Fruit fly (Drosophila melanogaster): Measurements from ENCODE around the gene CG15431.
A peak's percentile ranks its signal among the peaks of the same experiment; 100 is the strongest.

Gene CG15431

DNA sequence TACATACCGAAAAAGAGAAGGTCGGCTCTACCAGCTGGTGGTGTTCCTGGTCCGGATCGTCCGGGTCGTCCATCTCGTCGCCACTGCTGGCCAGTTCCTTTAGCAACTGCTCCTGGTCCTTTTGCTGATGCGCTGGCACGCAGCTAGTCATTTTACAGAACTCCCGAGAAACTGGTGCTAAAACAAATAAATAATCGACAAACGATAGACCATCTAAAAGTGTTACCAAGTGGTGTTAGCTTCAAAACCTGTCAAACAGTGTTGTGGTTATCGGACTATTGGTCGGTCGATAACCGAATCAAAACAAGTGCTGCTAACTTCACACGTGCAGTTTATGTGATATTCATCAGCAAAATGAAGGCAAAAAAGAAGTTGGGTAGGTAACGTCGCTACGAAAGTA, 3.4 kb upstream of the CG15431 start, which contains the start of the genes morgue and Elp3:
Gene morgue (minus strand): TSS at position 224 of the 400 bp plus-strand sequence.
Gene Elp3 (plus strand): TSS at position 276 of the 400 bp plus-strand sequence.
- TF ChIP-seq D1 (tag; optimal IDR thresholded peaks at IDR 0.05) (no peak), CG10348 (GFP tag; IDR thresholded peaks at IDR 0.05) (no peak), CG14655 (GFP tag; optimal IDR thresholded peaks at IDR 0.05) (no peak), CG8159 (tag; optimal IDR thresholded peaks at IDR 0.05) (no peak), Ets98B (GFP tag; IDR thresholded peaks at IDR 0.05) (no peak), rn (GFP tag; IDR thresholded peaks at IDR 0.05) (no peak)

dm6 chr2L:4442010-4442587, 1.0 kb upstream of the CG15431 start, which contains the start of the genes Sfp24F and CG15432:
Sfp24F (minus strand) TSS chr2L:4442060.
CG15432 (plus strand) TSS chr2L:4442320.
- TF ChIP-seq Ets98B (GFP tag; IDR thresholded peaks at IDR 0.05) (no peak), Pif1A (GFP tag; optimal IDR thresholded peaks at IDR 0.05) (no peak), gl (tag; optimal IDR thresholded peaks at IDR 0.05) (no peak), CG17806 (tag; optimal IDR thresholded peaks at IDR 0.05) (no peak), CG13204 (GFP tag; optimal IDR thresholded peaks at IDR 0.05) (no peak), CG12605 (GFP tag; IDR thresholded peaks at IDR 0.05) (no peak), CG34367 (tag; optimal IDR thresholded peaks at IDR 0.05) (no peak), CG8159 (tag; optimal IDR thresholded peaks at IDR 0.05) (no peak), D1 (tag; optimal IDR thresholded peaks at IDR 0.05) (no peak), Snoo (tag; optimal IDR thresholded peaks at IDR 0.05) (no peak), EcR (GFP tag; optimal IDR thresholded peaks at IDR 0.05) (no peak), CG8301 (tag; optimal IDR thresholded peaks at IDR 0.05) (no peak), Pif1B (GFP tag; optimal IDR thresholded peaks at IDR 0.05) (no peak), CG15710 (tag; optimal IDR thresholded peaks at IDR 0.05) (no peak), CG10348 (GFP tag; IDR thresholded peaks at IDR 0.05) (no peak)

DNA sequence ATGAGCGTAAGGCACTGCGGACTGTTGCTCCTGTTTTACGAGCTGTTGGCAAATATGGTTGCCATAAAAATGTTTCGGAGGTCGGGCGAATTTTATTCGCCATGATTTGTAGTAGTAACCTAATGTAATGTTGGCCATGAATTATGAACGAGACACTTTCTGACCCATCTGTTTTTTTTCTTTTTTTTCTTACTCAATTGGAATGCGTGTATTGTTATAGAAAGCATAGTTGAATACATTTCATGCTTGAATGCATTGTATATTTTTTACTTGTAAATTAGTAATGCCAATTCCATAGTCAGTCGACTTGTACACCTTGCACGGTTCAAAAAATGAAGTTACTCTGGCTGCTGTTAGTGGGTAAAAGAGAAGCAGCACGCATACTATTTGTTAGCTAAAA, 3.6 kb downstream of the CG15431 start, which contains the start of gene CG43056:
Gene CG43056 (plus strand): TSS at position 301 of the 400 bp plus-strand sequence.
- TF ChIP-seq D1 (tag; optimal IDR thresholded peaks at IDR 0.05) (no peak), CG4496 (GFP tag; IDR thresholded peaks at IDR 0.05) (no peak), CG9948 (tag; optimal IDR thresholded peaks at IDR 0.05) (no peak), EcR (GFP tag; optimal IDR thresholded peaks at IDR 0.05) (no peak), CG34367 (tag; optimal IDR thresholded peaks at IDR 0.05) (no peak), CG8159 (tag; optimal IDR thresholded peaks at IDR 0.05) (no peak), fd96Ca (GFP tag; IDR thresholded peaks at IDR 0.05) (no peak), CG8301 (tag; optimal IDR thresholded peaks at IDR 0.05) (no peak), CG14655 (GFP tag; optimal IDR thresholded peaks at IDR 0.05) (no peak), CG10348 (GFP tag; IDR thresholded peaks at IDR 0.05) (no peak), CG15710 (tag; optimal IDR thresholded peaks at IDR 0.05) (no peak), Pif1B (GFP tag; optimal IDR thresholded peaks at IDR 0.05) (no peak), CG32121 (GFP tag; IDR thresholded peaks at IDR 0.05) (no peak), Snoo (tag; optimal IDR thresholded peaks at IDR 0.05) (no peak), rn (GFP tag; IDR thresholded peaks at IDR 0.05) (no peak), CG12605 (GFP tag; IDR thresholded peaks at IDR 0.05) (no peak), CG17806 (tag; optimal IDR thresholded peaks at IDR 0.05) (no peak), CG13204 (GFP tag; optimal IDR thresholded peaks at IDR 0.05) (no peak)

DNA sequence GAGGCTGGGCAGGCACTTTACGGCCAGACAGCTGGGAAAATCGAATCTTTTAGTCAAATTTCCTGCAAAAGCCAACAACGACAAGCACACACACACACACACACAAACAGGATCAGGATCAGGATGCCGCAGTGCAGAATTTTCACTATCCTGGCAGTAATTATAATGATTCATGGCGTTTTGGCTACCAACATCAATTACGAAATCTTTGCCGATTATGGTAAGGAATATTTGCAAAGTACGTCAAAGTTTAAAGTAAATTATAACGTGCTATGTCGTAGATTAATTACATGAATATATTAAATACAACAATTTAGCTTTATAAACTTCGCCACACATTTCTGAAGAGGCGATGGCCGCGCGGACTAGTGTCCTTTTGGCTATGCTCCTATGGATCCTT, 7.5 kb downstream of the CG15431 start, which contains the start of the genes CG34177 and CG34178:
Gene CG34177 (plus strand): TSS at position 301 of the 400 bp plus-strand sequence.
Gene CG34178 (plus strand): TSS at position 301 of the 400 bp plus-strand sequence.
- TF ChIP-seq CG32121 (GFP tag; IDR thresholded peaks at IDR 0.05), result no peak
- TF ChIP-seq CG15710 (tag; optimal IDR thresholded peaks at IDR 0.05), result no peak
- TF ChIP-seq CG9948 (tag; optimal IDR thresholded peaks at IDR 0.05), result no peak
- TF ChIP-seq CG34367 (tag; optimal IDR thresholded peaks at IDR 0.05), result no peak
- TF ChIP-seq fd96Ca (GFP tag; IDR thresholded peaks at IDR 0.05), result no peak
- no peak for TF ChIP-seq CG8301 (tag; optimal IDR thresholded peaks at IDR 0.05)
- no peak for TF ChIP-seq D1 (tag; optimal IDR thresholded peaks at IDR 0.05)
- no peak for TF ChIP-seq CG14655 (GFP tag; optimal IDR thresholded peaks at IDR 0.05)
- no peak for TF ChIP-seq CG8159 (tag; optimal IDR thresholded peaks at IDR 0.05)
- no peak for TF ChIP-seq rn (GFP tag; IDR thresholded peaks at IDR 0.05)
- TF ChIP-seq CG13204 (GFP tag; optimal IDR thresholded peaks at IDR 0.05), result no peak
- TF ChIP-seq gl (tag; optimal IDR thresholded peaks at IDR 0.05), result no peak
- TF ChIP-seq CG17806 (tag; optimal IDR thresholded peaks at IDR 0.05), result no peak

- TF ChIP-seq gl (tag; optimal IDR thresholded peaks at IDR 0.05) (no peak), CG34367 (tag; optimal IDR thresholded peaks at IDR 0.05) (no peak), Snoo (tag; optimal IDR thresholded peaks at IDR 0.05) (no peak), CG8301 (tag; optimal IDR thresholded peaks at IDR 0.05) (no peak), CG15710 (tag; optimal IDR thresholded peaks at IDR 0.05) (no peak), CG4496 (GFP tag; IDR thresholded peaks at IDR 0.05) (no peak)
These were observed 18.9 kb downstream of the CG15431 start for dm6 chr2L:4422154-4422553.

DNA sequence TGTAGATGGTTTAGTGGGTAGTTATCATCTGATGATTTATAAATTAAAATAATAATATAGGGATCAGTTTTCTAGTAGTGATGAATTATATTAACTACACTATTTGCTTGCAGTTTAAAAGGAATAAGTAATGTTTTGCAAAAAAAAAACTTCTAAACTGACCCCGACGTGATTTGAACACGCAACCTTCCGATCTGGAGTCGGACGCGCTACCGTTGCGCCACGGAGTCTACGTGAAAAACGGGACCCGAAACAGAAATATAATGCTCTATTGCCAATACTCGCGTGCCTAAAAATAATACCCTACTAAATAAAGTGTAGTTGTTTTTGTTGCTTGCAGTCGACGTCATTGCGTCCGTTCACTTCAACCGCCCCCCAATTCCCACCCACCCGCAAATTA, 22.3 kb downstream of the CG15431 start:
- TF ChIP-seq CG10348 (GFP tag; IDR thresholded peaks at IDR 0.05) (no peak), CG4496 (GFP tag; IDR thresholded peaks at IDR 0.05) (0 out of 3 replicates have a peak, but pooled peaks have one; percentile 9)

DNA sequence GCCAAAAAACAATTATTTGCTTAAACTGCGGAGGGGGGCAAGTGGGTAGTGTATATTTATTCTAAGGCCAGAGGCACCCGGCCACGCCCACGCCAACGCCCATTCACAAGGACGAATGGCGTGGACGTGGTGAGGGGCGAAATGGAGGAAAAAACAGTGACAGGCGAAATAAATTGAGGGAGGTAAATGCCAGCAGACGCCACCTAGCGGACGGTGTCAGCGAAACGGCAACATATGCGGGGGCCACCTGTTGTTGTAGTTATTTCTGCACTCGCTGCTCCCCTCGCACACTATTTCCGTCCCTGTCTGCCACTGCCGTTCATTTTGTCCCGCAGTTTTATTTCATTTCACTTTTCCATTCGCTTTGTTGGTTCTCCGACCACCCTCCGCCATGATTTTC, 23.1 kb downstream of the CG15431 start:
- TF ChIP-seq Pif1A (GFP tag; optimal IDR thresholded peaks at IDR 0.05) (no peak), CG12605 (GFP tag; IDR thresholded peaks at IDR 0.05) (peak; percentile 49), Pif1B (GFP tag; optimal IDR thresholded peaks at IDR 0.05) (no peak), CG4496 (GFP tag; IDR thresholded peaks at IDR 0.05) (peak; percentile 39; the same call in 1 of the 3 replicates), rn (GFP tag; IDR thresholded peaks at IDR 0.05) (no peak), fd96Ca (GFP tag; IDR thresholded peaks at IDR 0.05) (peak; percentile 25; the same call in 1 of the 3 replicates), Snoo (tag; optimal IDR thresholded peaks at IDR 0.05) (no peak)
